Fruit fly (Drosophila melanogaster): ENCODE results near the gene Ras64B.

Ras64B gene

dm6 chr3L:4108072-4108843 is 30.6 kb upstream of the Ras64B start, which contains the start of gene Ack:
Ack (plus strand) TSS chr3L:4108186.
- TF ChIP-seq sd (tag; optimal IDR thresholded peaks at IDR 0.05) (peak; percentile 24), CG17568 (GFP tag; optimal IDR thresholded peaks at IDR 0.05) (no peak), ash1 (GFP tag; optimal IDR thresholded peaks at IDR 0.05) (no peak), z (GFP tag; IDR thresholded peaks at IDR 0.05) (no peak), Doc2 (GFP tag; IDR thresholded peaks at IDR 0.05) (no peak), Jarid2 (GFP tag; optimal IDR thresholded peaks at IDR 0.05) (no peak), repo (GFP tag; optimal IDR thresholded peaks at IDR 0.05) (no peak), CHES-1-like (GFP tag; optimal IDR thresholded peaks at IDR 0.05) (peak; percentile 44), fu2 (GFP tag; optimal IDR thresholded peaks at IDR 0.05) (no peak), cato (GFP tag; optimal IDR thresholded peaks at IDR 0.05; ENCODE audit: borderline replicate concordance) (no peak), cad (GFP tag; optimal IDR thresholded peaks at IDR 0.05) (no peak), CG4854 (GFP tag; optimal IDR thresholded peaks at IDR 0.05) (no peak), Ets97D (GFP tag; optimal IDR thresholded peaks at IDR 0.05) (peak; percentile 22), CG12155 (GFP tag; optimal IDR thresholded peaks at IDR 0.05) (no peak), CG8765 (GFP tag; IDR thresholded peaks at IDR 0.05) (no peak), gce (GFP tag; IDR thresholded peaks at IDR 0.05) (no peak), tup (GFP tag; optimal IDR thresholded peaks at IDR 0.05) (no peak), Camta (GFP tag; optimal IDR thresholded peaks at IDR 0.05) (no peak), Hmr (GFP tag; optimal IDR thresholded peaks at IDR 0.05) (no peak), dpn (GFP tag; optimal IDR thresholded peaks at IDR 0.05) (no peak), Deaf1 (tag; optimal IDR thresholded peaks at IDR 0.05) (peak; percentile 38), Sry-δ (GFP tag; optimal IDR thresholded peaks at IDR 0.05) (peak; percentile 85), CG6765 (GFP tag; optimal IDR thresholded peaks at IDR 0.05) (no peak), CG2199 (GFP tag; IDR thresholded peaks at IDR 0.05) (no peak), chm (GFP tag; IDR thresholded peaks at IDR 0.05) (no peak), Drgx (GFP tag; IDR thresholded peaks at IDR 0.05) (no peak), cas (GFP tag; IDR thresholded peaks at IDR 0.05) (no peak), Doc3 (GFP tag; IDR thresholded peaks at IDR 0.05; ENCODE audit: partially characterized antibody) (peak; percentile 64; the same call in 1 of the 3 replicates), ttk (GFP tag; IDR thresholded peaks at IDR 0.05) (no peak), CG6813 (GFP tag; optimal IDR thresholded peaks at IDR 0.05) (no peak), zen (tag; optimal IDR thresholded peaks at IDR 0.05) (no peak), CG9437 (GFP tag; optimal IDR thresholded peaks at IDR 0.05) (no peak), CrebB (tag; optimal IDR thresholded peaks at IDR 0.05) (no peak), gem (tag; optimal IDR thresholded peaks at IDR 0.05) (no peak), CG6175 (GFP tag; IDR thresholded peaks at IDR 0.05) (no peak), Lim3 (GFP tag; IDR thresholded peaks at IDR 0.05) (no peak), Nf-YA (GFP tag; IDR thresholded peaks at IDR 0.05) (no peak), CG7556 (GFP tag; optimal IDR thresholded peaks at IDR 0.05) (no peak), CG9215 (GFP tag; IDR thresholded peaks at IDR 0.05) (no peak), CG12236 (GFP tag; optimal IDR thresholded peaks at IDR 0.05) (no peak), sens (GFP tag) (peak; percentile 90), Fer1 (GFP tag; optimal IDR thresholded peaks at IDR 0.05) (peak; percentile 28), abd-A (tag; optimal IDR thresholded peaks at IDR 0.05) (peak; percentile 16), CG34224 (GFP tag; IDR thresholded peaks at IDR 0.05; ENCODE audit: partially characterized antibody) (peak; percentile 81), Usf (GFP tag; optimal IDR thresholded peaks at IDR 0.05) (no peak), so (GFP tag; IDR thresholded peaks at IDR 0.05) (no peak), onecut (GFP tag; IDR thresholded peaks at IDR 0.05) (no peak), CG10147 (GFP tag; optimal IDR thresholded peaks at IDR 0.05) (no peak), Hr51 (GFP tag; optimal IDR thresholded peaks at IDR 0.05) (no peak), CG34422 (GFP tag; IDR thresholded peaks at IDR 0.05) (0 out of 3 replicates have a peak, but pooled peaks have one; percentile 46)

Data from whole organism, embryonic.